Fruit fly (Drosophila melanogaster) whole organism, pupa: ENCODE data around the gene CG4375.

ENCODE experiments used
- CG10348 ChIP-seq: fragments of 200-800 bp; sonication (Bioruptor generic); IDR thresholded peaks from 2 replicates; pipeline ENCODE4 v1.3.6; 2022; ENCODE audit warnings: missing biosample characterization, missing genetic modification characterization
- CG12605 ChIP-seq: fragments of 200-800 bp; sonication (Bioruptor generic); IDR thresholded peaks from 2 replicates; pipeline ENCODE4 v1.3.6; 2022; ENCODE audit warnings: missing biosample characterization, missing genetic modification characterization
- CG13204 ChIP-seq: fragments of 200-800 bp; sonication (Bioruptor generic); optimal IDR thresholded peaks from 2 replicates; lab custom pipeline; 2018; ENCODE audit warnings: missing biosample characterization, mild to moderate bottlenecking, missing genetic modification characterization, moderate library complexity
- CG14655 ChIP-seq: fragments of 200-800 bp; sonication (Bioruptor generic); optimal IDR thresholded peaks from 3 replicates; lab custom pipeline; 2017; ENCODE audit warnings: mild to moderate bottlenecking, missing biosample characterization, missing genetic modification reagents, missing genetic modification characterization
- CG15710 ChIP-seq: fragments of 200-800 bp; sonication (Bioruptor generic); optimal IDR thresholded peaks from 2 replicates; lab custom pipeline; 2018; ENCODE audit warnings: missing biosample characterization, mild to moderate bottlenecking, missing genetic modification characterization, moderate library complexity
- CG17806 ChIP-seq: fragments of 200-800 bp; sonication (Bioruptor generic); optimal IDR thresholded peaks from 2 replicates; lab custom pipeline; 2018; ENCODE audit warnings: missing biosample characterization, mild to moderate bottlenecking, missing genetic modification characterization, moderate library complexity
- CG32121 ChIP-seq: fragments of 200-800 bp; sonication (Bioruptor generic); IDR thresholded peaks from 2 replicates; pipeline ENCODE4 v1.3.6; 2022; ENCODE audit warnings: missing biosample characterization, missing genetic modification characterization
- CG34367 ChIP-seq: fragments of 200-800 bp; sonication (Bioruptor generic); optimal IDR thresholded peaks from 2 replicates; lab custom pipeline; 2018; ENCODE audit warnings: missing biosample characterization, mild to moderate bottlenecking, missing genetic modification characterization
- CG4496 ChIP-seq: fragments of 200-800 bp; sonication (Bioruptor generic); IDR thresholded peaks from 3 replicates; pipeline ENCODE4 v1.3.6; 2022; ENCODE audit warnings: missing biosample characterization, missing genetic modification characterization
- CG8159 ChIP-seq: fragments of 200-800 bp; sonication (Bioruptor generic); optimal IDR thresholded peaks from 3 replicates; lab custom pipeline; 2018; ENCODE audit warnings: missing biosample characterization, mild to moderate bottlenecking, missing genetic modification characterization, moderate library complexity
- CG8301 ChIP-seq: fragments of 200-800 bp; sonication (Bioruptor generic); optimal IDR thresholded peaks from 2 replicates; lab custom pipeline; 2018; ENCODE audit warnings: missing biosample characterization, mild to moderate bottlenecking, missing genetic modification characterization
- CG9948 ChIP-seq: fragments of 200-800 bp; sonication (Bioruptor generic); optimal IDR thresholded peaks from 2 replicates; lab custom pipeline; 2018; ENCODE audit warnings: missing biosample characterization, mild to moderate bottlenecking, missing genetic modification characterization, moderate library complexity
- D1 ChIP-seq: fragments of 200-800 bp; sonication (Bioruptor generic); optimal IDR thresholded peaks from 2 replicates; lab custom pipeline; 2018; ENCODE audit warnings: missing biosample characterization, mild to moderate bottlenecking, missing genetic modification characterization, moderate library complexity
- EcR ChIP-seq: fragments of 200-800 bp; sonication (Bioruptor generic); optimal IDR thresholded peaks from 3 replicates; lab custom pipeline; 2019; ENCODE audit warnings: missing biosample characterization, missing genetic modification characterization, mild to moderate bottlenecking, moderate library complexity, missing genetic modification reagents
- Ets98B ChIP-seq: fragments of 200-800 bp; sonication (Bioruptor generic); IDR thresholded peaks from 2 replicates; pipeline ENCODE4 v1.3.6; 2022; ENCODE audit warnings: missing biosample characterization, missing genetic modification characterization
- Pif1B ChIP-seq: fragments of 200-800 bp; sonication (Bioruptor generic); optimal IDR thresholded peaks from 3 replicates; lab custom pipeline; 2016; ENCODE audit warnings: missing biosample characterization, missing genetic modification characterization
- Snoo ChIP-seq: fragments of 200-800 bp; sonication (Bioruptor generic); optimal IDR thresholded peaks from 3 replicates; lab custom pipeline; 2017; ENCODE audit warnings: missing biosample characterization, mild to moderate bottlenecking, missing genetic modification characterization, inconsistent platforms
- fd96Ca ChIP-seq: fragments of 200-800 bp; sonication (Bioruptor generic); IDR thresholded peaks from 3 replicates; pipeline ENCODE4 v1.3.6; 2022; ENCODE audit warnings: missing biosample characterization, missing genetic modification characterization
- gl ChIP-seq: fragments of 200-800 bp; sonication (Bioruptor generic); optimal IDR thresholded peaks from 2 replicates; lab custom pipeline; 2018; ENCODE audit warnings: missing biosample characterization, mild to moderate bottlenecking, missing genetic modification characterization
- rn ChIP-seq: fragments of 200-800 bp; sonication (Bioruptor generic); IDR thresholded peaks from 2 replicates; pipeline ENCODE4 v1.3.6; 2022; ENCODE audit warnings: missing biosample characterization, missing genetic modification characterization

CG4375 gene

dm6 chr2L:1043195-1043990, 16.7 kb upstream of the CG4375 start:
- no peak for TF ChIP-seq CG8159
- 0 out of 3 replicates have a peak, but pooled peaks have one; percentile 17 for TF ChIP-seq fd96Ca

DNA sequence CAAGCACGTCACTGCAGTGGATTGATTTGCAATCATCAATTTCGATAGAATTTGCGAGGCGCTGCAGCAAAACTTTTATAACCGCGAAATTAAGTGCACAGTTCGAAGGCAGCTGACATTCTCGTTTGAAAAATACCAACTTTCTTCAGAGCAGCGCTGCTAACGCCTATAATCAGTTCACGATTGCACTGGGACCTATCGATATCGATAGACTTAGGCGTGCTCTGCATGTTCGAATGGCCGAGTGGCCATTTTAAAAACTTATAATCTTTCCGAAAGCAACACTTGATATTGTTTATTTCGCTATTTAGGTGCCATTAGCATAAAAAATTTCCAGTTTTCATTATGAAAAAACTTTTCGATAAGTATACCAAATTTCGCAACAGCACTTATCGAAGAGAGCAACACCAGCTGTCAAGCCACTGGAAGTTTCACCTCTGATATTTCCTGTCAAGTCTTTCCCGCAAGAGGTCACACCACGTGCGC, 10.2 kb upstream of the CG4375 start, which contains the start of gene gNacalpha:
gNacalpha (plus strand) TSS at position 436 of the 486 bp plus-strand sequence.
- TF ChIP-seq CG10348 (GFP tag; lab: Robert Waterston, UW) (no peak), CG14655 (GFP tag; lab: Kevin White, UChicago) (no peak), CG17806 (no peak), gl (tag; lab: Kevin White, UChicago) (no peak), CG4496 (no peak), CG12605 (GFP tag; lab: Robert Waterston, UW) (no peak), CG9948 (tag; lab: Kevin White, UChicago) (no peak), EcR (GFP tag; lab: Kevin White, UChicago) (no peak), D1 (no peak), CG13204 (GFP tag; lab: Kevin White, UChicago) (no peak), Snoo (tag; lab: Kevin White, UChicago) (no peak), CG8301 (tag; lab: Kevin White, UChicago) (no peak), CG34367 (tag; lab: Kevin White, UChicago) (no peak)
- TF ChIP-seq, all 21 proteins: peak for 0

DNA sequence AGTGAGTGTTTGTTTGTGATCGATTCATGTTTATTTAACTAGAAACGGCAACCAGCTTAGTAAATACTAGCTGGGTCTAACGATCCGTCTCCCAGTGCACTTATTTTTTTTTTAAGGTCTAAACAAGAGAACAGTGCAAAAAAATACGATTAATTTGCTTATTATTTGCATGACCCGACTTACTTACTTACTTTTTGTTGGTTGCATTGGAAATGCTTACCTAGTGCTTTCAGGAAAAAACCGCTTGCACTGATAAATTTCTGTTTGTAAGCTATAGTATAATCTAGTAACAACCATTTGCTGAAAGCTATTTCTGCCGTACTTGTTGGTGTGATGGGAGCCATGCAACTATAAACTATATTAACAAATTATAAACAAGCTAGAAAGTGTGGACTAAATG, 17.8 kb downstream of the CG4375 start:
- TF ChIP-seq CG8159 = no peak
- no peak for TF ChIP-seq D1
- no peak for TF ChIP-seq CG13204 (GFP tag; lab: Kevin White, UChicago)
- TF ChIP-seq CG12605 (GFP tag; lab: Robert Waterston, UW) = no peak
- TF ChIP-seq CG4496 = no peak
- TF ChIP-seq CG32121 = no peak
- TF ChIP-seq fd96Ca = no peak
- no peak for TF ChIP-seq Ets98B (GFP tag; lab: Robert Waterston, UW)
- TF ChIP-seq CG15710 (tag; lab: Kevin White, UChicago) = no peak
- TF ChIP-seq rn = no peak
- TF ChIP-seq CG10348 (GFP tag; lab: Robert Waterston, UW) = no peak
- TF ChIP-seq gl (tag; lab: Kevin White, UChicago) = no peak
- no peak for TF ChIP-seq CG8301 (tag; lab: Kevin White, UChicago)
- TF ChIP-seq Snoo (tag; lab: Kevin White, UChicago) = no peak
- TF ChIP-seq EcR (GFP tag; lab: Kevin White, UChicago) = no peak
- no peak for TF ChIP-seq Pif1B (GFP tag; lab: Kevin White, UChicago)
- no peak for TF ChIP-seq CG14655 (GFP tag; lab: Kevin White, UChicago)
- TF ChIP-seq, all 21 proteins: peak for 0

- TF ChIP-seq CG32121 (0 out of 2 replicates have a peak, but pooled peaks have one; percentile 15), fd96Ca (no peak)
These were observed 18.9 kb downstream of the CG4375 start for dm6 chr2L:1007840-1008241.

dm6 chr2L:1007142-1007839, 19.4 kb downstream of the CG4375 start:
- TF ChIP-seq CG4496 (0 out of 3 replicates have a peak, but pooled peaks have one; percentile 18), Pif1B (GFP tag; lab: Kevin White, UChicago) (no peak), CG14655 (GFP tag; lab: Kevin White, UChicago) (no peak), CG8159 (no peak), CG13204 (GFP tag; lab: Kevin White, UChicago) (peak; percentile 5), CG32121 (no peak), CG34367 (tag; lab: Kevin White, UChicago) (no peak), gl (tag; lab: Kevin White, UChicago) (no peak)
- TF ChIP-seq, all 21 proteins: peak for 2

DNA sequence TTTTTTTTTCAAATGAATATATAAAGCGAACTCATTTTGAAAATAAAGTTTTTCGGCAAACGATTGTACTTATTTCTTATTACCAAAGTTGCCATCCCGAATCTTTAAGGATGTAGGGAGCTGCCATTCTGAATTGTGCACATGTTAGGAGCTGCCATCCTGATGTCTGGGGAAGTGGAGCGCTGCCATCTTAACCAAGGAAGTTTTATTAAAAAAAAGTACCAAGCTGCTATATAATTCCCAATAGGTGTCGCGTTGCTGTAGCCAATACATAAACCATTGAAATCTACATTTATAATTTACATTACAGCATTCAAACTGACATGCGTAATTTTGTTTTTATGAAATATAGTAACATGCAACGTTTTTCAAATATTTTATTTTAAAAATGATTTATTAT, 20.2 kb downstream of the CG4375 start:
- TF ChIP-seq D1 (no peak), CG9948 (tag; lab: Kevin White, UChicago) (no peak), rn (no peak), fd96Ca (no peak)
